Worm (Caenorhabditis elegans) whole organism, L4 larva: Measurements from ENCODE around the gene gldc-1.

Source experiments
- D1046.2 ChIP-seq: fragments of 200-800 bp; sonication (Bioruptor generic); IDR thresholded peaks from 2 replicates; pipeline ENCODE4 v1.3.6; 2022; ENCODE audit warnings: missing genetic modification characterization, missing compliant biosample characterization
- F10B5.3 ChIP-seq: sonication (generic microtip); optimal IDR thresholded peaks from 2 replicates; lab custom pipeline; 2016; ENCODE audit warnings: mild to moderate bottlenecking, missing genetic modification characterization, missing compliant biosample characterization
- R02D3.7 ChIP-seq: fragments of 150-350 bp; sonication (generic microtip); optimal IDR thresholded peaks from 3 replicates; lab custom pipeline; 2014; ENCODE audit warnings: missing biosample characterization, missing genetic modification characterization
- T20F7.1 ChIP-seq: fragments of 200-800 bp; sonication (Bioruptor generic); optimal IDR thresholded peaks from 2 replicates; lab custom pipeline; 2018; ENCODE audit warnings: mild to moderate bottlenecking, missing genetic modification characterization, missing compliant biosample characterization
- T26A8.4 ChIP-seq: fragments of 200-800 bp; sonication (Bioruptor generic); IDR thresholded peaks from 2 replicates; pipeline ENCODE4 v1.3.6; 2022; ENCODE audit warnings: missing genetic modification characterization, missing compliant biosample characterization
- Y5F2A.4 ChIP-seq: fragments of 200-800 bp; sonication (Bioruptor generic); optimal IDR thresholded peaks from 2 replicates; lab custom pipeline; 2018; ENCODE audit warnings: mild to moderate bottlenecking, missing genetic modification characterization, missing compliant biosample characterization
- Y75B8A.6 ChIP-seq: fragments of 200-800 bp; sonication (Bioruptor generic); IDR thresholded peaks from 2 replicates; pipeline ENCODE4 v1.3.6; 2022; ENCODE audit warnings: missing genetic modification reagents, missing genetic modification characterization, missing compliant biosample characterization
- ZK337.2 ChIP-seq: fragments of 200-800 bp; sonication (Bioruptor generic); IDR thresholded peaks from 2 replicates; pipeline ENCODE4 v1.3.6; 2022; ENCODE audit warnings: missing genetic modification reagents, missing genetic modification characterization, missing compliant biosample characterization
- ZK546.5 ChIP-seq, 2 experiments: sonication (generic microtip); optimal IDR thresholded peaks; 2 replicates each; lab custom pipeline; 2017; ENCODE audit warnings: missing biosample characterization in 2 of 2, missing genetic modification characterization in 2 of 2
- aha-1 ChIP-seq: fragments of 150-350 bp; peaks from one replicate; lab custom pipeline; 2014; ENCODE audit warnings: missing biosample characterization, missing genetic modification characterization
- arid-1 ChIP-seq: fragments of 200-800 bp; sonication (Bioruptor generic); conservative IDR thresholded peaks from 2 replicates; pipeline ENCODE4 v1.3.6; 2022; ENCODE audit warnings: missing genetic modification reagents, missing genetic modification characterization, missing compliant biosample characterization
- ceh-20 ChIP-seq: fragments of 200-800 bp; sonication (Bioruptor generic); IDR thresholded peaks from 2 replicates; pipeline ENCODE4 v1.3.6; 2022; ENCODE audit warnings: missing genetic modification reagents, missing genetic modification characterization, missing compliant biosample characterization
- ceh-32 ChIP-seq: sonication (generic microtip); optimal IDR thresholded peaks from 2 replicates; lab custom pipeline; 2016; ENCODE audit warnings: mild to moderate bottlenecking, missing genetic modification characterization, missing compliant biosample characterization; ENCODE audit not compliant: poor library complexity
- ctbp-1 ChIP-seq: fragments of 200-800 bp; sonication (Bioruptor generic); IDR thresholded peaks from 2 replicates; pipeline ENCODE4 v1.3.6; 2022; ENCODE audit warnings: missing genetic modification reagents, missing genetic modification characterization, missing compliant biosample characterization
- daf-16 ChIP-seq, 3 experiments: sonication (generic microtip); optimal IDR thresholded peaks; 2 replicates each; lab custom pipeline; 2016 to 2017; ENCODE audit warnings: missing genetic modification characterization in 3 of 3, missing genetic modification reagents in 3 of 3, mild to moderate bottlenecking in 2 of 3, missing compliant biosample characterization in 2 of 3, missing biosample characterization in 1 of 3, moderate library complexity in 1 of 3
- dmd-6 ChIP-seq: fragments of 200-800 bp; sonication (Bioruptor generic); IDR thresholded peaks from 2 replicates; pipeline ENCODE4 v1.3.6; 2022; ENCODE audit warnings: missing genetic modification reagents, missing genetic modification characterization, missing compliant biosample characterization
- duxl-1 ChIP-seq: sonication (generic microtip); optimal IDR thresholded peaks from 2 replicates; lab custom pipeline; 2016; ENCODE audit warnings: mild to moderate bottlenecking, missing genetic modification characterization, moderate library complexity, missing compliant biosample characterization; ENCODE audit not compliant: poor library complexity
- dve-1 ChIP-seq: sonication (generic microtip); optimal IDR thresholded peaks from 2 replicates; lab custom pipeline; 2017; ENCODE audit warnings: antibody characterized with exemption, mild to moderate bottlenecking, missing genetic modification characterization, missing compliant biosample characterization; ENCODE audit not compliant: insufficient read depth
- hlh-11 ChIP-seq: fragments of 200-800 bp; sonication (Bioruptor generic); optimal IDR thresholded peaks from 2 replicates; lab custom pipeline; 2018; ENCODE audit warnings: mild to moderate bottlenecking, missing genetic modification characterization, missing compliant biosample characterization
- hlh-30 ChIP-seq: sonication (generic microtip); optimal IDR thresholded peaks from 2 replicates; lab custom pipeline; 2017; ENCODE audit warnings: antibody characterized with exemption, mild to moderate bottlenecking, missing genetic modification characterization, missing compliant biosample characterization; ENCODE audit not compliant: insufficient read depth
- jun-1 ChIP-seq: fragments of 150-350 bp; optimal IDR thresholded peaks from 2 replicates; lab custom pipeline; 2014; ENCODE audit warnings: missing biosample characterization, missing genetic modification reagents, missing genetic modification characterization
- lin-1 ChIP-seq: fragments of 200-800 bp; sonication (Bioruptor generic); IDR thresholded peaks from 2 replicates; pipeline ENCODE4 v1.3.6; 2022; ENCODE audit warnings: missing genetic modification reagents, missing genetic modification characterization, missing compliant biosample characterization
- lin-13 ChIP-seq: fragments of 150-350 bp; optimal IDR thresholded peaks from 2 replicates; lab custom pipeline; 2014; ENCODE audit warnings: missing biosample characterization, missing genetic modification reagents, missing genetic modification characterization
- lin-29 ChIP-seq: fragments of 200-800 bp; sonication (Bioruptor generic); IDR thresholded peaks from 2 replicates; pipeline ENCODE4 v1.3.6; 2022; ENCODE audit warnings: missing genetic modification reagents, missing genetic modification characterization, missing compliant biosample characterization
- lin-38 ChIP-seq: fragments of 200-800 bp; sonication (Bioruptor generic); IDR thresholded peaks from 2 replicates; pipeline ENCODE4 v1.3.6; 2022; ENCODE audit warnings: missing genetic modification reagents, missing genetic modification characterization, missing compliant biosample characterization
- lir-3 ChIP-seq: sonication (generic microtip); optimal IDR thresholded peaks from 2 replicates; lab custom pipeline; 2016; ENCODE audit warnings: mild to moderate bottlenecking, missing genetic modification characterization, missing compliant biosample characterization
- lsy-2 ChIP-seq, 2 experiments: fragments of 150-350 bp in 1 of 2; sonication (generic microtip) in 1 of 2; optimal IDR thresholded peaks; 2 replicates each; lab custom pipeline; 2014 to 2017; ENCODE audit warnings: missing biosample characterization in 2 of 2, missing genetic modification characterization in 2 of 2
- madf-5 ChIP-seq, 2 experiments: fragments of 200-800 bp; sonication (Bioruptor generic); IDR thresholded peaks; 2 replicates each; pipeline ENCODE4 v1.3.6; 2022; ENCODE audit warnings: missing compliant biosample characterization in 2 of 2, missing genetic modification characterization in 2 of 2
- mep-1 ChIP-seq: fragments of 150-350 bp; sonication (generic microtip); optimal IDR thresholded peaks from 3 replicates; lab custom pipeline; 2014; ENCODE audit warnings: missing biosample characterization, missing genetic modification characterization
- mes-2 ChIP-seq: sonication (generic microtip); optimal IDR thresholded peaks from 2 replicates; lab custom pipeline; 2016; ENCODE audit warnings: missing genotype, mild to moderate bottlenecking, missing genetic modification characterization, missing compliant biosample characterization; ENCODE audit not compliant: poor library complexity, severe bottlenecking
- nhr-10 ChIP-seq: fragments of 150-350 bp; optimal IDR thresholded peaks from 2 replicates; lab custom pipeline; 2014; ENCODE audit warnings: missing biosample characterization, missing genetic modification characterization
- nhr-102 ChIP-seq: sonication (generic microtip); optimal IDR thresholded peaks from 2 replicates; lab custom pipeline; 2016; ENCODE audit warnings: mild to moderate bottlenecking, missing genetic modification characterization, moderate library complexity, missing compliant biosample characterization
- nhr-111 ChIP-seq: fragments of 200-800 bp; sonication (Bioruptor generic); optimal IDR thresholded peaks from 2 replicates; lab custom pipeline; 2018; ENCODE audit warnings: mild to moderate bottlenecking, missing genetic modification characterization, missing compliant biosample characterization
- nhr-28 ChIP-seq: fragments of 150-350 bp; optimal IDR thresholded peaks from 2 replicates; lab custom pipeline; 2014; ENCODE audit warnings: missing biosample characterization, missing genetic modification characterization
- nhr-48 ChIP-seq: sonication (generic microtip); optimal IDR thresholded peaks from 2 replicates; lab custom pipeline; 2016; ENCODE audit warnings: mild to moderate bottlenecking, missing genetic modification characterization, missing compliant biosample characterization
- nhr-77 ChIP-seq: fragments of 150-350 bp; optimal IDR thresholded peaks from 2 replicates; lab custom pipeline; 2014; ENCODE audit warnings: missing biosample characterization, missing genetic modification characterization
- pha-4 ChIP-seq, 2 experiments: fragments of 150-350 bp in 1 of 2; fragments of 200-800 bp in 1 of 2; sonication (Bioruptor generic) in 1 of 2; IDR thresholded peaks in 1 of 2; optimal IDR thresholded peaks in 1 of 2; 2 replicates each; pipeline versions ENCODE4 v1.3.6 to Lab custom; 2014 to 2022; ENCODE audit warnings: missing genetic modification characterization in 2 of 2, missing genetic modification reagents in 2 of 2, missing biosample characterization in 1 of 2, missing compliant biosample characterization in 1 of 2
- php-3 ChIP-seq: fragments of 200-800 bp; sonication (Bioruptor generic); IDR thresholded peaks from 2 replicates; pipeline ENCODE4 v1.3.6; 2022; ENCODE audit warnings: missing genetic modification reagents, missing genetic modification characterization, missing compliant biosample characterization
- pqm-1 ChIP-seq: sonication (generic microtip); optimal IDR thresholded peaks from 2 replicates; lab custom pipeline; 2017; ENCODE audit warnings: missing biosample characterization, missing genetic modification characterization
- rbr-2 ChIP-seq: sonication (generic microtip); optimal IDR thresholded peaks from 2 replicates; lab custom pipeline; 2016; ENCODE audit warnings: missing genotype, missing genetic modification characterization, missing compliant biosample characterization
- set-16 ChIP-seq: fragments of 200-800 bp; sonication (Bioruptor generic); IDR thresholded peaks from 2 replicates; pipeline ENCODE4 v1.3.6; 2022; ENCODE audit warnings: missing genetic modification reagents, missing genetic modification characterization, missing compliant biosample characterization
- unc-130 ChIP-seq: sonication (generic microtip); optimal IDR thresholded peaks from 2 replicates; lab custom pipeline; 2016; ENCODE audit warnings: missing genetic modification reagents, missing genetic modification characterization, missing compliant biosample characterization
- unc-62 ChIP-seq, 3 experiments: fragments of 150-350 bp in 1 of 3; sonication (generic microtip); optimal IDR thresholded peaks in 2 of 3; peaks in 1 of 3; 1 replicate in 1 of 3; 2 replicates in 2 of 3; lab custom pipeline; 2014 to 2017; ENCODE audit warnings: missing biosample characterization in 3 of 3, missing genetic modification characterization in 3 of 3, missing genetic modification reagents in 3 of 3, missing genotype in 1 of 3
- zfp-2 ChIP-seq: sonication (generic microtip); optimal IDR thresholded peaks from 2 replicates; lab custom pipeline; 2016; ENCODE audit warnings: mild to moderate bottlenecking, missing genetic modification characterization, missing compliant biosample characterization

Gene gldc-1

ce11 chrII:6047639-6048159, 2.5 kb upstream of the gldc-1 start, which contains the start of the genes R12C12.6 and ran-5 (continued):
- TF ChIP-seq T20F7.1 (GFP tag; lab: Kevin White, UChicago), result peak; percentile 79
- peak; percentile 4 for TF ChIP-seq jun-1 (tag; lab: Kevin White, UChicago)
- TF ChIP-seq lir-3, result peak; percentile 27
- TF ChIP-seq F10B5.3 (tag; lab: Kevin White, UChicago), result peak; percentile 75
- peak; percentile 13 for TF ChIP-seq zfp-2 (tag; lab: Kevin White, UChicago)
- peak; percentile 42 for TF ChIP-seq unc-130 (GFP tag; lab: Kevin White, UChicago)
- peak; percentile 16 for TF ChIP-seq lin-13 (GFP tag; lab: Kevin White, UChicago)
- peak; percentile 86 for TF ChIP-seq rbr-2
- TF ChIP-seq nhr-102 (tag; lab: Kevin White, UChicago), result peak; percentile 86
- no peak for TF ChIP-seq aha-1
- TF ChIP-seq set-16, result no peak
- TF ChIP-seq daf-16 (GFP tag; optimal IDR thresholded peaks at IDR 0.05; lab: Kevin White, UChicago), result peak in 1 of 2 experiments; percentile 46
- TF ChIP-seq daf-16 (tag; optimal IDR thresholded peaks at IDR 0.05; lab: Kevin White, UChicago), result peak; percentile 68
- no peak for TF ChIP-seq ZK546.5 (tag; optimal IDR thresholded peaks at IDR 0.05; lab: Kevin White, UChicago)
- TF ChIP-seq dve-1 (tag; lab: Kevin White, UChicago), result peak; percentile 78
- TF ChIP-seq hlh-11 (tag; lab: Kevin White, UChicago), result peak; percentile 68
- TF ChIP-seq ctbp-1 (GFP tag; lab: Robert Waterston, UW), result peak; percentile 63
- no peak for TF ChIP-seq ceh-32 (tag; lab: Kevin White, UChicago)
- peak; percentile 71; the same call in 1 of the 2 replicates for TF ChIP-seq arid-1 (GFP tag; lab: Robert Waterston, UW)
- no peak for TF ChIP-seq Y5F2A.4
- TF ChIP-seq nhr-77 (tag; lab: Kevin White, UChicago), result peak; percentile 32
- peak; percentile 87 for TF ChIP-seq lin-38 (GFP tag; lab: Robert Waterston, UW)
- TF ChIP-seq nhr-111 (GFP tag; lab: Kevin White, UChicago), result no peak
- peak; percentile 81 for TF ChIP-seq duxl-1
- peak; percentile 71 for TF ChIP-seq hlh-30
- TF ChIP-seq unc-62 (GFP tag; optimal IDR thresholded peaks at IDR 0.05 in 1 of 2; lab: Kevin White, UChicago), result peak in 1 of 2 experiments; percentile 42
- no peak for TF ChIP-seq unc-62 (tag; optimal IDR thresholded peaks at IDR 0.05; lab: Kevin White, UChicago)
- peak; percentile 87 for TF ChIP-seq mep-1
- 0 out of 2 replicates have a peak, but pooled peaks have one; percentile 34 for TF ChIP-seq lin-29 (GFP tag; lab: Robert Waterston, UW)
- TF ChIP-seq ZK337.2, result 0 out of 2 replicates have a peak, but pooled peaks have one; percentile 53
- TF ChIP-seq, all 104 proteins: peak for 47

ce11 chrII:6049546-6049945, 674 bp upstream of the gldc-1 start:
- peak in 1 of 2 experiments; percentile 8 for TF ChIP-seq lsy-2 (tag; optimal IDR thresholded peaks at IDR 0.05; lab: Kevin White, UChicago)
- TF ChIP-seq unc-62 (GFP tag; optimal IDR thresholded peaks at IDR 0.05 in 1 of 2; lab: Kevin White, UChicago), result no peak
- TF ChIP-seq unc-62 (tag; optimal IDR thresholded peaks at IDR 0.05; lab: Kevin White, UChicago), result no peak
- TF ChIP-seq nhr-48 (tag; lab: Kevin White, UChicago), result peak; percentile 26
- TF ChIP-seq nhr-77 (tag; lab: Kevin White, UChicago), result peak; percentile 31
- TF ChIP-seq mep-1, result no peak
- TF ChIP-seq madf-5 (GFP tag; IDR thresholded peaks at IDR 0.05; lab: Robert Waterston, UW), result no peak
- no peak for TF ChIP-seq nhr-102 (tag; lab: Kevin White, UChicago)
- TF ChIP-seq lin-1 (GFP tag; lab: Robert Waterston, UW), result 0 out of 2 replicates have a peak, but pooled peaks have one; percentile 38
- TF ChIP-seq ceh-20 (GFP tag; lab: Robert Waterston, UW), result no peak
- no peak for TF ChIP-seq T26A8.4 (GFP tag; lab: Robert Waterston, UW)
- no peak for TF ChIP-seq zfp-2 (tag; lab: Kevin White, UChicago)
- TF ChIP-seq R02D3.7 (tag; lab: Kevin White, UChicago), result no peak
- TF ChIP-seq D1046.2 (GFP tag; lab: Robert Waterston, UW), result no peak
- TF ChIP-seq mes-2, result peak; percentile 5
- no peak for TF ChIP-seq daf-16 (GFP tag; optimal IDR thresholded peaks at IDR 0.05; lab: Kevin White, UChicago)
- peak; percentile 39 for TF ChIP-seq daf-16 (tag; optimal IDR thresholded peaks at IDR 0.05; lab: Kevin White, UChicago)
- peak; percentile 73 for TF ChIP-seq dve-1 (tag; lab: Kevin White, UChicago)
- TF ChIP-seq php-3 (GFP tag; lab: Robert Waterston, UW), result peak; percentile 54; the same call in 1 of the 2 replicates
- TF ChIP-seq pha-4 (GFP tag; IDR thresholded peaks at IDR 0.05; lab: Robert Waterston, UW), result no peak
- TF ChIP-seq pha-4 (tag; optimal IDR thresholded peaks at IDR 0.05; lab: Kevin White, UChicago), result no peak
- TF ChIP-seq nhr-28, result peak; percentile 82
- TF ChIP-seq Y75B8A.6 (GFP tag; lab: Robert Waterston, UW), result no peak
- peak; percentile 62 for TF ChIP-seq hlh-11 (tag; lab: Kevin White, UChicago)
- peak; percentile 22 for TF ChIP-seq nhr-10 (tag; lab: Kevin White, UChicago)
- TF ChIP-seq dmd-6, result peak; percentile 71
- peak; percentile 83 for TF ChIP-seq pqm-1 (tag; lab: Kevin White, UChicago)
